Fruit fly (Drosophila melanogaster) whole organism, embryonic: ENCODE results near the gene CG5214.

Source experiments
- Asciz ChIP-seq: fragments of 200-800 bp; sonication (Bioruptor generic); optimal IDR thresholded peaks from 2 replicates; lab custom pipeline; 2017; ENCODE audit warnings: missing biosample characterization, mild to moderate bottlenecking, missing genetic modification characterization, missing genetic modification reagents
- Atf3 ChIP-seq: fragments of 200-800 bp; sonication (Bioruptor generic); optimal IDR thresholded peaks from 3 replicates; lab custom pipeline; 2016; ENCODE audit warnings: missing biosample characterization, missing genetic modification characterization
- B-H2 ChIP-seq: fragments of 200-800 bp; sonication (Bioruptor generic); optimal IDR thresholded peaks from 2 replicates; lab custom pipeline; 2018; ENCODE audit warnings: missing biosample characterization, mild to moderate bottlenecking, missing genetic modification characterization
- Bgb ChIP-seq: fragments of 200-800 bp; sonication (Bioruptor generic); IDR thresholded peaks from 2 replicates; pipeline ENCODE4 v1.3.6; 2022; ENCODE audit warnings: missing biosample characterization, missing genetic modification characterization; ENCODE audit not compliant: partially characterized antibody
- CG10147 ChIP-seq: fragments of 200-800 bp; sonication (Bioruptor generic); optimal IDR thresholded peaks from 2 replicates; lab custom pipeline; 2019; ENCODE audit warnings: missing biosample characterization, mild to moderate bottlenecking, missing genetic modification characterization, moderate library complexity
- CG10979 ChIP-seq: fragments of 200-800 bp; sonication (Bioruptor generic); optimal IDR thresholded peaks from 2 replicates; lab custom pipeline; 2018; ENCODE audit warnings: missing biosample characterization, mild to moderate bottlenecking, missing genetic modification characterization, moderate library complexity
- CG11247 ChIP-seq: fragments of 200-800 bp; sonication (Bioruptor generic); IDR thresholded peaks from 2 replicates; pipeline ENCODE4 v1.3.6; 2022; ENCODE audit warnings: missing biosample characterization, missing genetic modification characterization
- CG15269 ChIP-seq: fragments of 200-800 bp; sonication (Bioruptor generic); optimal IDR thresholded peaks from 2 replicates; lab custom pipeline; 2018; ENCODE audit warnings: missing biosample characterization, mild to moderate bottlenecking, missing genetic modification characterization, moderate library complexity
- CG1529 ChIP-seq: fragments of 200-800 bp; sonication (Bioruptor generic); optimal IDR thresholded peaks from 3 replicates; lab custom pipeline; 2018; ENCODE audit warnings: missing biosample characterization, missing genetic modification characterization
- CG1603 ChIP-seq: fragments of 200-800 bp; sonication (Bioruptor generic); optimal IDR thresholded peaks from 2 replicates; lab custom pipeline; 2019; ENCODE audit warnings: missing biosample characterization, mild to moderate bottlenecking, missing genetic modification characterization, moderate library complexity
- CG16779 ChIP-seq: fragments of 200-800 bp; sonication (Bioruptor generic); IDR thresholded peaks from 2 replicates; pipeline ENCODE4 v1.3.6; 2022; ENCODE audit warnings: missing biosample characterization, missing genetic modification characterization
- CG17612 ChIP-seq: fragments of 200-800 bp; sonication (Bioruptor generic); IDR thresholded peaks from 2 replicates; pipeline ENCODE4 v1.3.6; 2022; ENCODE audit warnings: missing biosample characterization, missing genetic modification characterization
- CG18011 ChIP-seq: fragments of 200-800 bp; sonication (Bioruptor generic); optimal IDR thresholded peaks from 2 replicates; lab custom pipeline; 2017; ENCODE audit warnings: missing biosample characterization, missing genetic modification characterization, mild to moderate bottlenecking, moderate library complexity, missing genotype
- CG2875 ChIP-seq: fragments of 200-800 bp; sonication (Bioruptor generic); optimal IDR thresholded peaks from 2 replicates; lab custom pipeline; 2017; ENCODE audit warnings: missing biosample characterization, mild to moderate bottlenecking, missing genetic modification characterization, missing genetic modification reagents
- CG30020 ChIP-seq: fragments of 200-800 bp; optimal IDR thresholded peaks from 2 replicates; lab custom pipeline; 2019; ENCODE audit warnings: missing biosample characterization, mild to moderate bottlenecking, missing genetic modification characterization, moderate library complexity
- CG30431 ChIP-seq: fragments of 200-800 bp; sonication (Bioruptor generic); optimal IDR thresholded peaks from 2 replicates; lab custom pipeline; 2017; ENCODE audit warnings: missing biosample characterization, missing genetic modification characterization
- CG32767 ChIP-seq: fragments of 200-800 bp; sonication (Bioruptor generic); IDR thresholded peaks from 2 replicates; pipeline ENCODE4 v1.3.6; 2022; ENCODE audit warnings: missing biosample characterization, missing genetic modification characterization
- CG3281 ChIP-seq: fragments of 200-800 bp; sonication (Bioruptor generic); optimal IDR thresholded peaks from 3 replicates; lab custom pipeline; 2017; ENCODE audit warnings: missing biosample characterization, mild to moderate bottlenecking, missing genetic modification characterization
- CG4328 ChIP-seq: fragments of 200-800 bp; sonication (Bioruptor generic); optimal IDR thresholded peaks from 3 replicates; lab custom pipeline; 2017; ENCODE audit warnings: missing biosample characterization, missing genetic modification reagents, missing genetic modification characterization
- CG4617 ChIP-seq: fragments of 200-800 bp; sonication (Bioruptor generic); optimal IDR thresholded peaks from 3 replicates; lab custom pipeline; 2016; ENCODE audit warnings: missing biosample characterization, missing genetic modification characterization, borderline replicate concordance
- CG6654 ChIP-seq: fragments of 200-800 bp; sonication (Bioruptor generic); optimal IDR thresholded peaks from 2 replicates; lab custom pipeline; 2017; ENCODE audit warnings: missing biosample characterization, mild to moderate bottlenecking, missing genetic modification characterization
- CG6765 ChIP-seq: fragments of 200-800 bp; sonication (Bioruptor generic); optimal IDR thresholded peaks from 3 replicates; lab custom pipeline; 2017; ENCODE audit warnings: missing biosample characterization, mild to moderate bottlenecking, missing genetic modification characterization
- CG8290 ChIP-seq, 3 experiments: fragments of 200-800 bp; sonication (Bioruptor generic); optimal IDR thresholded peaks; 2 replicates each; lab custom pipeline; 2016 to 2019; ENCODE audit warnings: missing biosample characterization in 3 of 3, missing genetic modification characterization in 3 of 3, mild to moderate bottlenecking in 2 of 3, moderate library complexity in 1 of 3
- CG9609 ChIP-seq: fragments of 200-800 bp; sonication (Bioruptor generic); optimal IDR thresholded peaks from 3 replicates; lab custom pipeline; 2016; ENCODE audit warnings: missing biosample characterization, missing genetic modification characterization
- CG9817 ChIP-seq: fragments of 200-800 bp; sonication (Bioruptor generic); optimal IDR thresholded peaks from 2 replicates; lab custom pipeline; 2018; ENCODE audit warnings: missing biosample characterization, mild to moderate bottlenecking, missing genetic modification characterization, moderate library complexity
- Chrac-16 ChIP-seq: fragments of 200-800 bp; sonication (Bioruptor generic); optimal IDR thresholded peaks from 3 replicates; lab custom pipeline; 2016; ENCODE audit warnings: missing biosample characterization, missing genetic modification characterization
- Dbx ChIP-seq: fragments of 200-800 bp; sonication (Bioruptor generic); IDR thresholded peaks from 3 replicates; pipeline ENCODE4 v1.3.6; 2022; ENCODE audit warnings: missing biosample characterization, missing genetic modification characterization
- Fer2 ChIP-seq: fragments of 200-800 bp; sonication (Bioruptor generic); optimal IDR thresholded peaks from 2 replicates; lab custom pipeline; 2018; ENCODE audit warnings: missing biosample characterization, mild to moderate bottlenecking, missing genetic modification characterization, moderate library complexity
- Hand ChIP-seq: fragments of 200-800 bp; sonication (Bioruptor generic); optimal IDR thresholded peaks from 2 replicates; lab custom pipeline; 2017; ENCODE audit warnings: mild to moderate bottlenecking, missing biosample characterization, missing genetic modification reagents, missing genetic modification characterization
- Hsf ChIP-seq: fragments of 200-800 bp; sonication (Bioruptor generic); optimal IDR thresholded peaks from 3 replicates; lab custom pipeline; 2016; ENCODE audit warnings: missing biosample characterization, missing genetic modification characterization
- NC2α ChIP-seq: fragments of 200-800 bp; sonication (Bioruptor generic); optimal IDR thresholded peaks from 2 replicates; lab custom pipeline; 2016; ENCODE audit warnings: missing biosample characterization, missing genetic modification characterization
- NfI ChIP-seq: fragments of 200-800 bp; sonication (Bioruptor generic); optimal IDR thresholded peaks from 3 replicates; lab custom pipeline; 2018; ENCODE audit warnings: missing biosample characterization, mild to moderate bottlenecking, missing genetic modification characterization, moderate library complexity
- Pdp1 ChIP-seq, 2 experiments: fragments of 200-800 bp; sonication (Bioruptor generic); optimal IDR thresholded peaks; 3 replicates each; lab custom pipeline; 2016; ENCODE audit warnings: missing biosample characterization in 2 of 2, missing genetic modification characterization in 2 of 2, mild to moderate bottlenecking in 1 of 2, moderate library complexity in 1 of 2
- Sin3A ChIP-seq: fragments of >200 bp; optimal IDR thresholded peaks from 2 replicates; lab custom pipeline; 2018
- Spps ChIP-seq: fragments of 200-800 bp; sonication (Bioruptor generic); optimal IDR thresholded peaks from 2 replicates; lab custom pipeline; 2018; ENCODE audit warnings: missing biosample characterization, mild to moderate bottlenecking, missing genetic modification characterization
- cwo ChIP-seq: fragments of 200-800 bp; sonication (Bioruptor generic); optimal IDR thresholded peaks from 3 replicates; lab custom pipeline; 2017; ENCODE audit warnings: missing biosample characterization, missing genetic modification characterization, mild to moderate bottlenecking, moderate library complexity, missing genetic modification reagents
- disco-r ChIP-seq: fragments of 200-800 bp; sonication (Bioruptor generic); optimal IDR thresholded peaks from 2 replicates; lab custom pipeline; 2016; ENCODE audit warnings: missing biosample characterization, missing genetic modification characterization
- emc ChIP-seq: fragments of 200-800 bp; sonication (Bioruptor generic); optimal IDR thresholded peaks from 2 replicates; lab custom pipeline; 2016; ENCODE audit warnings: missing biosample characterization, missing genetic modification characterization
- gce ChIP-seq: fragments of 200-800 bp; sonication (Bioruptor generic); IDR thresholded peaks from 3 replicates; pipeline ENCODE4 v1.3.6; 2022; ENCODE audit warnings: missing biosample characterization, missing genetic modification characterization
- gem ChIP-seq: fragments of 200-800 bp; sonication (Bioruptor generic); optimal IDR thresholded peaks from 2 replicates; lab custom pipeline; 2019; ENCODE audit warnings: missing biosample characterization, mild to moderate bottlenecking, missing genetic modification characterization, moderate library complexity
- pb ChIP-seq: fragments of 200-800 bp; sonication (Bioruptor generic); optimal IDR thresholded peaks from 3 replicates; lab custom pipeline; 2016; ENCODE audit warnings: missing biosample characterization, missing genetic modification characterization
- salm ChIP-seq: fragments of 200-800 bp; sonication (Bioruptor generic); optimal IDR thresholded peaks from 2 replicates; lab custom pipeline; 2018; ENCODE audit warnings: missing biosample characterization, mild to moderate bottlenecking, missing genetic modification characterization
- sim ChIP-seq: fragments of 200-800 bp; sonication (Bioruptor generic); IDR thresholded peaks from 2 replicates; pipeline ENCODE4 v1.3.6; 2022; ENCODE audit warnings: missing biosample characterization, missing genetic modification characterization
- sr ChIP-seq: fragments of 200-800 bp; sonication (Bioruptor generic); IDR thresholded peaks from 3 replicates; pipeline ENCODE4 v1.3.6; 2022; ENCODE audit warnings: missing biosample characterization, missing genetic modification characterization
- usp ChIP-seq: fragments of >200 bp; optimal IDR thresholded peaks from 2 replicates; lab custom pipeline; 2017; ENCODE audit warnings: missing biosample characterization, missing genetic modification characterization
- vvl ChIP-seq: fragments of 200-800 bp; sonication (Bioruptor generic); IDR thresholded peaks from 2 replicates; pipeline ENCODE4 v1.3.6; 2022; ENCODE audit warnings: missing biosample characterization, missing genetic modification characterization
- wdn ChIP-seq: fragments of 200-800 bp; sonication (Bioruptor generic); IDR thresholded peaks from 2 replicates; pipeline ENCODE4 v1.3.6; 2022; ENCODE audit warnings: missing biosample characterization, missing genetic modification characterization
- zen2 ChIP-seq: fragments of 200-800 bp; sonication (Bioruptor generic); IDR thresholded peaks from 3 replicates; pipeline ENCODE4 v1.3.6; 2022; ENCODE audit warnings: missing biosample characterization, missing genetic modification characterization; ENCODE audit not compliant: partially characterized antibody

The CG5214 gene

dm6 chr3R:11196648-11197388 lies 47.3 kb upstream of the CG5214 start:
- peak; percentile 85 for TF ChIP-seq emc
- TF ChIP-seq B-H2 = peak; percentile 93
- peak; percentile 94 for TF ChIP-seq sr
- peak; percentile 97 for TF ChIP-seq Fer2 (tag; lab: Kevin White, UChicago)
- peak; percentile 99 for TF ChIP-seq CG4328
- TF ChIP-seq disco-r (GFP tag; lab: Kevin White, UChicago) = peak; percentile 31
- peak; percentile 97 for TF ChIP-seq Hsf (GFP tag; lab: Kevin White, UChicago)
- TF ChIP-seq CG30020 (tag; lab: Kevin White, UChicago) = peak; percentile 75
- peak; percentile 77 for TF ChIP-seq NC2α (GFP tag; lab: Kevin White, UChicago)
- peak; percentile 61 for TF ChIP-seq CG1603 (tag; lab: Kevin White, UChicago)
- peak; percentile 51; the same call in 1 of the 2 replicates for TF ChIP-seq Bgb (GFP tag; lab: Robert Waterston, UW)
- TF ChIP-seq wdn (GFP tag; lab: Robert Waterston, UW) = peak; percentile 97
- TF ChIP-seq gem (tag; lab: Kevin White, UChicago) = peak; percentile 100
- peak; percentile 91 for TF ChIP-seq CG16779 (GFP tag; lab: Robert Waterston, UW)
- peak; percentile 92 for TF ChIP-seq sim (GFP tag; lab: Robert Waterston, UW)
- TF ChIP-seq CG9817 = peak; percentile 98
- TF ChIP-seq Asciz (GFP tag; lab: Kevin White, UChicago) = peak; percentile 99
- peak; percentile 96 for TF ChIP-seq CG2875 (GFP tag; lab: Kevin White, UChicago)
- TF ChIP-seq CG1529 (GFP tag; lab: Kevin White, UChicago) = peak; percentile 97
- TF ChIP-seq NfI (GFP tag; lab: Kevin White, UChicago) = peak; percentile 98
- peak; percentile 95 for TF ChIP-seq CG17612 (GFP tag; lab: Robert Waterston, UW)
- TF ChIP-seq Hand (GFP tag; lab: Kevin White, UChicago) = peak; percentile 97
- TF ChIP-seq CG11247 = peak; percentile 97
- TF ChIP-seq CG10147 (GFP tag; lab: Kevin White, UChicago) = peak; percentile 99
- peak; percentile 94 for TF ChIP-seq Spps (tag; lab: Kevin White, UChicago)
- peak; percentile 99 for TF ChIP-seq CG3281 (GFP tag; lab: Kevin White, UChicago)
- peak; percentile 99 for TF ChIP-seq Dbx (GFP tag; lab: Robert Waterston, UW)
- peak; percentile 99 for TF ChIP-seq CG15269 (tag; lab: Kevin White, UChicago)
- TF ChIP-seq cwo (GFP tag; lab: Kevin White, UChicago) = peak; percentile 98
- TF ChIP-seq gce (GFP tag; lab: Robert Waterston, UW) = peak; percentile 96
- no peak for TF ChIP-seq zen2 (GFP tag; lab: Robert Waterston, UW)
- TF ChIP-seq CG8290 (GFP tag; optimal IDR thresholded peaks at IDR 0.05; lab: Kevin White, UChicago) = peak; percentile 91
- peak; percentile 77 to 84 for TF ChIP-seq CG8290 (tag; optimal IDR thresholded peaks at IDR 0.05; lab: Kevin White, UChicago)
- peak; percentile 86 for TF ChIP-seq CG4617 (GFP tag; lab: Kevin White, UChicago)
- peak; percentile 98 for TF ChIP-seq vvl (GFP tag; lab: Robert Waterston, UW)
- TF ChIP-seq salm (tag; lab: Kevin White, UChicago) = peak; percentile 97
- TF ChIP-seq CG10979 (tag; lab: Kevin White, UChicago) = peak; percentile 99
- no peak for TF ChIP-seq pb
- TF ChIP-seq Pdp1 (GFP tag; optimal IDR thresholded peaks at IDR 0.05; lab: Kevin White, UChicago) = peak; percentile 83 to 96
- peak; percentile 88 for TF ChIP-seq CG9609 (GFP tag; lab: Kevin White, UChicago)
- no peak for TF ChIP-seq usp (GFP tag; lab: Kevin White, UChicago)
- TF ChIP-seq CG32767 (GFP tag; lab: Robert Waterston, UW) = peak; percentile 99
- TF ChIP-seq Chrac-16 (GFP tag; lab: Kevin White, UChicago) = peak; percentile 92
- TF ChIP-seq Atf3 (GFP tag; lab: Kevin White, UChicago) = peak; percentile 83
- peak; percentile 90 for TF ChIP-seq CG18011
- TF ChIP-seq CG6654 (GFP tag; lab: Kevin White, UChicago) = peak; percentile 95
- TF ChIP-seq CG30431 (GFP tag; lab: Kevin White, UChicago) = peak; percentile 97
- TF ChIP-seq CG6765 = peak; percentile 98
- TF ChIP-seq Sin3A (lab: Kevin White, UChicago) = no peak
